Fruit fly (Drosophila melanogaster) whole organism, embryonic: Measurements from ENCODE around the gene Eip75B.

ENCODE experiments used
- ATbp ChIP-seq: fragments of 200-800 bp; sonication (Bioruptor generic); optimal IDR thresholded peaks from 2 replicates; lab custom pipeline; 2017; ENCODE audit warnings: missing biosample characterization, mild to moderate bottlenecking, missing genetic modification characterization, missing genetic modification reagents
- Blimp-1 ChIP-seq: fragments of 200-800 bp; sonication (Bioruptor generic); optimal IDR thresholded peaks from 3 replicates; lab custom pipeline; 2018; ENCODE audit warnings: missing biosample characterization, missing genetic modification characterization, mild to moderate bottlenecking, moderate library complexity, missing genetic modification reagents
- CG11695 ChIP-seq: fragments of 200-800 bp; sonication (Bioruptor generic); IDR thresholded peaks from 3 replicates; pipeline ENCODE4 v1.3.6; 2022; ENCODE audit warnings: missing biosample characterization, missing genetic modification characterization
- CG12155 ChIP-seq: fragments of 200-800 bp; sonication (Bioruptor generic); optimal IDR thresholded peaks from 3 replicates; lab custom pipeline; 2016; ENCODE audit warnings: missing biosample characterization, missing genetic modification characterization
- CG12391 ChIP-seq: fragments of 200-800 bp; sonication (Bioruptor generic); optimal IDR thresholded peaks from 3 replicates; lab custom pipeline; 2018; ENCODE audit warnings: missing biosample characterization, mild to moderate bottlenecking, missing genetic modification characterization, moderate library complexity
- CG13123 ChIP-seq: fragments of 200-800 bp; sonication (Bioruptor generic); optimal IDR thresholded peaks from 2 replicates; lab custom pipeline; 2016; ENCODE audit warnings: missing biosample characterization, missing genetic modification characterization
- CG13894 ChIP-seq: fragments of 200-800 bp; sonication (Bioruptor generic); optimal IDR thresholded peaks from 3 replicates; lab custom pipeline; 2018; ENCODE audit warnings: missing biosample characterization, mild to moderate bottlenecking, missing genetic modification characterization, moderate library complexity
- CG1647 ChIP-seq: fragments of 200-800 bp; sonication (Bioruptor generic); optimal IDR thresholded peaks from 3 replicates; lab custom pipeline; 2016; ENCODE audit warnings: missing biosample characterization, missing genetic modification characterization
- CG2678 ChIP-seq: fragments of 200-800 bp; sonication (Bioruptor generic); optimal IDR thresholded peaks from 3 replicates; lab custom pipeline; 2019; ENCODE audit warnings: missing biosample characterization, mild to moderate bottlenecking, missing genetic modification characterization, moderate library complexity
- CG32772 ChIP-seq: fragments of 200-800 bp; sonication (Bioruptor generic); IDR thresholded peaks from 2 replicates; pipeline ENCODE4 v1.3.6; 2022; ENCODE audit warnings: missing biosample characterization, missing genetic modification characterization
- CG4404 ChIP-seq: fragments of 200-800 bp; sonication (Bioruptor generic); IDR thresholded peaks from 2 replicates; pipeline ENCODE4 v1.3.6; 2022; ENCODE audit warnings: missing biosample characterization, missing genetic modification characterization
- CG7271 ChIP-seq: fragments of 200-800 bp; sonication (Bioruptor generic); optimal IDR thresholded peaks from 2 replicates; lab custom pipeline; 2018; ENCODE audit warnings: missing biosample characterization, mild to moderate bottlenecking, missing genetic modification characterization, moderate library complexity
- CG7372 ChIP-seq: fragments of 200-800 bp; sonication (Bioruptor generic); IDR thresholded peaks from 2 replicates; pipeline ENCODE4 v1.3.6; 2022; ENCODE audit warnings: missing biosample characterization, missing genetic modification characterization
- CG7987 ChIP-seq: fragments of 200-800 bp; sonication (Bioruptor generic); optimal IDR thresholded peaks from 2 replicates; lab custom pipeline; 2018; ENCODE audit warnings: missing biosample characterization, mild to moderate bottlenecking, missing genetic modification characterization, moderate library complexity
- CG8089 ChIP-seq: fragments of 200-800 bp; sonication (Bioruptor generic); optimal IDR thresholded peaks from 3 replicates; lab custom pipeline; 2016; ENCODE audit warnings: missing biosample characterization, missing genetic modification characterization
- CoRest ChIP-seq: fragments of 200-800 bp; sonication (Bioruptor generic); optimal IDR thresholded peaks from 3 replicates; lab custom pipeline; 2018; ENCODE audit warnings: missing biosample characterization, mild to moderate bottlenecking, missing genetic modification characterization, moderate library complexity
- D ChIP-seq, 2 experiments: fragments of 200-800 bp in 1 of 2; fragments of >200 bp in 1 of 2; sonication (Bioruptor generic) in 1 of 2; optimal IDR thresholded peaks; 2 replicates in 1 of 2; 3 replicates in 1 of 2; lab custom pipeline; 2017; ENCODE audit warnings: mild to moderate bottlenecking in 1 of 2, missing biosample characterization in 1 of 2, missing genetic modification characterization in 1 of 2, missing genetic modification reagents in 1 of 2
- Doc3 ChIP-seq: fragments of 200-800 bp; sonication (Bioruptor generic); IDR thresholded peaks from 3 replicates; pipeline ENCODE4 v1.3.6; 2022; ENCODE audit warnings: missing biosample characterization, missing genetic modification characterization; ENCODE audit not compliant: partially characterized antibody
- HHEX ChIP-seq: fragments of 200-800 bp; sonication (Bioruptor generic); optimal IDR thresholded peaks from 3 replicates; lab custom pipeline; 2017; ENCODE audit warnings: missing biosample characterization, mild to moderate bottlenecking, missing genetic modification characterization, missing genetic modification reagents
- HmgZ ChIP-seq: fragments of 200-800 bp; sonication (Bioruptor generic); optimal IDR thresholded peaks from 2 replicates; lab custom pipeline; 2018; ENCODE audit warnings: missing biosample characterization, mild to moderate bottlenecking, missing genetic modification characterization
- Hr51 ChIP-seq, 2 experiments: fragments of 200-800 bp; sonication (Bioruptor generic); optimal IDR thresholded peaks; 2 replicates in 1 of 2; 3 replicates in 1 of 2; lab custom pipeline; 2016 to 2018; ENCODE audit warnings: missing biosample characterization in 2 of 2, missing genetic modification characterization in 2 of 2, mild to moderate bottlenecking in 1 of 2, moderate library complexity in 1 of 2
- Hsf ChIP-seq: fragments of 200-800 bp; sonication (Bioruptor generic); optimal IDR thresholded peaks from 3 replicates; lab custom pipeline; 2016; ENCODE audit warnings: missing biosample characterization, missing genetic modification characterization
- Med ChIP-seq: fragments of 200-800 bp; sonication (Bioruptor generic); peaks from one replicate; lab custom pipeline; 2016; ENCODE audit warnings: missing biosample characterization, missing genetic modification characterization, mild to moderate bottlenecking, inconsistent platforms, moderate library complexity
- Poxn ChIP-seq: fragments of 200-800 bp; sonication (Bioruptor generic); IDR thresholded peaks from 2 replicates; pipeline ENCODE4 v1.3.6; 2022; ENCODE audit warnings: missing biosample characterization, missing genetic modification characterization
- Ravus ChIP-seq: fragments of 200-800 bp; sonication (Bioruptor generic); IDR thresholded peaks from 2 replicates; pipeline ENCODE4 v1.3.6; 2022; ENCODE audit warnings: missing biosample characterization, missing genetic modification characterization
- TFAM ChIP-seq: fragments of 200-800 bp; sonication (Bioruptor generic); optimal IDR thresholded peaks from 2 replicates; lab custom pipeline; 2017; ENCODE audit warnings: missing biosample characterization, missing genetic modification characterization, inconsistent platforms
- abd-A ChIP-seq: fragments of 200-800 bp; sonication (Bioruptor generic); optimal IDR thresholded peaks from 3 replicates; lab custom pipeline; 2019; ENCODE audit warnings: missing biosample characterization, mild to moderate bottlenecking, missing genetic modification characterization, moderate library complexity
- ap ChIP-seq: fragments of 200-800 bp; sonication (Bioruptor generic); IDR thresholded peaks from 2 replicates; pipeline ENCODE4 v1.3.6; 2022; ENCODE audit warnings: missing biosample characterization, missing genetic modification characterization
- bab2 ChIP-seq: fragments of 200-800 bp; sonication (Bioruptor generic); optimal IDR thresholded peaks from 2 replicates; lab custom pipeline; 2016; ENCODE audit warnings: missing biosample characterization, missing genetic modification characterization
- cad ChIP-seq: fragments of >200 bp; optimal IDR thresholded peaks from 2 replicates; lab custom pipeline; 2017; ENCODE audit warnings: missing biosample characterization, missing genetic modification characterization
- crp ChIP-seq, 2 experiments: fragments of 200-800 bp; sonication (Bioruptor generic); optimal IDR thresholded peaks; 2 replicates in 1 of 2; 3 replicates in 1 of 2; lab custom pipeline; 2017; ENCODE audit warnings: missing biosample characterization in 2 of 2, missing genetic modification characterization in 2 of 2, mild to moderate bottlenecking in 1 of 2, moderate library complexity in 1 of 2
- da ChIP-seq: fragments of 200-800 bp; sonication (Bioruptor generic); optimal IDR thresholded peaks from 2 replicates; lab custom pipeline; 2016; ENCODE audit warnings: missing biosample characterization, missing genetic modification characterization
- dmrt99B ChIP-seq: fragments of 200-800 bp; sonication (Bioruptor generic); optimal IDR thresholded peaks from 2 replicates; lab custom pipeline; 2018; ENCODE audit warnings: missing biosample characterization, mild to moderate bottlenecking, missing genetic modification characterization, moderate library complexity
- dysf ChIP-seq: fragments of 200-800 bp; sonication (Bioruptor generic); IDR thresholded peaks from 3 replicates; pipeline ENCODE4 v1.3.6; 2022; ENCODE audit warnings: missing biosample characterization, missing genetic modification characterization
- gcm ChIP-seq: fragments of 200-800 bp; sonication (Bioruptor generic); optimal IDR thresholded peaks from 2 replicates; lab custom pipeline; 2019; ENCODE audit warnings: missing biosample characterization, mild to moderate bottlenecking, missing genetic modification characterization, moderate library complexity
- hkb ChIP-seq, 2 experiments: fragments of 200-800 bp in 1 of 2; fragments of >200 bp in 1 of 2; sonication (Bioruptor generic) in 1 of 2; IDR thresholded peaks in 1 of 2; optimal IDR thresholded peaks in 1 of 2; 2 replicates each; pipeline versions ENCODE4 v1.3.6 to Lab custom; 2017 to 2022; ENCODE audit warnings: missing biosample characterization in 1 of 2, missing genetic modification characterization in 1 of 2
- insv ChIP-seq, 2 experiments: fragments of 200-800 bp; sonication (Bioruptor generic); optimal IDR thresholded peaks; 3 replicates each; lab custom pipeline; 2016 to 2018; ENCODE audit warnings: missing biosample characterization in 2 of 2, missing genetic modification characterization in 2 of 2
- jumu ChIP-seq: fragments of 200-800 bp; sonication (Bioruptor generic); optimal IDR thresholded peaks from 3 replicates; lab custom pipeline; 2016; ENCODE audit warnings: missing biosample characterization, missing genetic modification characterization
- mam ChIP-seq: fragments of 200-800 bp; sonication (Bioruptor generic); optimal IDR thresholded peaks from 3 replicates; lab custom pipeline; 2016; ENCODE audit warnings: missing biosample characterization, missing genetic modification characterization
- mirr ChIP-seq: fragments of 200-800 bp; sonication (Bioruptor generic); optimal IDR thresholded peaks from 3 replicates; lab custom pipeline; 2018; ENCODE audit warnings: missing biosample characterization, mild to moderate bottlenecking, missing genetic modification characterization
- nau ChIP-seq: fragments of 200-800 bp; sonication (Bioruptor generic); optimal IDR thresholded peaks from 3 replicates; lab custom pipeline; 2017; ENCODE audit warnings: missing biosample characterization, mild to moderate bottlenecking, missing genetic modification characterization, missing genetic modification reagents
- nmo ChIP-seq: fragments of 200-800 bp; sonication (Bioruptor generic); optimal IDR thresholded peaks from 2 replicates; lab custom pipeline; 2018; ENCODE audit warnings: missing biosample characterization, mild to moderate bottlenecking, missing genetic modification characterization, moderate library complexity
- oc ChIP-seq: fragments of 200-800 bp; sonication (Bioruptor generic); optimal IDR thresholded peaks from 2 replicates; lab custom pipeline; 2018; ENCODE audit warnings: missing biosample characterization, mild to moderate bottlenecking, missing genetic modification characterization, moderate library complexity
- onecut ChIP-seq: fragments of 200-800 bp; sonication (Bioruptor generic); IDR thresholded peaks from 2 replicates; pipeline ENCODE4 v1.3.6; 2022; ENCODE audit warnings: missing biosample characterization, missing genetic modification characterization
- ro ChIP-seq: fragments of 200-800 bp; sonication (Bioruptor generic); IDR thresholded peaks from 2 replicates; pipeline ENCODE4 v1.3.6; 2022; ENCODE audit warnings: missing biosample characterization, missing genetic modification characterization
- sd ChIP-seq: fragments of 200-800 bp; sonication (Bioruptor generic); optimal IDR thresholded peaks from 3 replicates; lab custom pipeline; 2018; ENCODE audit warnings: missing biosample characterization, mild to moderate bottlenecking, missing genetic modification characterization, moderate library complexity
- sens ChIP-seq: fragments of 200-800 bp; sonication (Bioruptor generic); peaks from one replicate; lab custom pipeline; 2016; ENCODE audit warnings: missing biosample characterization, missing genetic modification characterization
- slou ChIP-seq: fragments of 200-800 bp; sonication (Bioruptor generic); optimal IDR thresholded peaks from 3 replicates; lab custom pipeline; 2016; ENCODE audit warnings: missing biosample characterization, missing genetic modification characterization
- sqz ChIP-seq: fragments of 200-800 bp; sonication (Bioruptor generic); optimal IDR thresholded peaks from 3 replicates; lab custom pipeline; 2018; ENCODE audit warnings: missing biosample characterization, mild to moderate bottlenecking, missing genetic modification characterization

Eip75B gene

dm6 chr3L:17941575-17941974 lies 122.9 kb downstream of the Eip75B start (continued):
- TF ChIP-seq Doc3 (GFP tag; lab: Robert Waterston, UW) (no peak), Ravus (GFP tag; lab: Robert Waterston, UW) (no peak), Hsf (GFP tag; lab: Kevin White, UChicago) (no peak), cad (GFP tag; lab: Kevin White, UChicago) (no peak), Poxn (GFP tag; lab: Robert Waterston, UW) (no peak), crp (GFP tag; optimal IDR thresholded peaks at IDR 0.05; lab: Kevin White, UChicago) (no peak), CG7271 (tag; lab: Kevin White, UChicago) (no peak), Hr51 (GFP tag; optimal IDR thresholded peaks at IDR 0.05; lab: Kevin White, UChicago) (peak in 1 of 2 experiments; percentile 35), CG4404 (no peak), jumu (GFP tag; lab: Kevin White, UChicago) (no peak), CG13123 (GFP tag; lab: Kevin White, UChicago) (no peak), Blimp-1 (GFP tag; lab: Kevin White, UChicago) (peak; percentile 28), bab2 (GFP tag; lab: Kevin White, UChicago) (no peak), HHEX (GFP tag; lab: Kevin White, UChicago) (no peak), CoRest (peak; percentile 30), CG12391 (peak; percentile 30), sqz (GFP tag; lab: Kevin White, UChicago) (no peak), onecut (GFP tag; lab: Robert Waterston, UW) (no peak), mam (peak; percentile 3), hkb (optimal IDR thresholded peaks at IDR 0.05; lab: Kevin White, UChicago) (no peak), hkb (GFP tag; IDR thresholded peaks at IDR 0.05; lab: Robert Waterston, UW) (no peak), HmgZ (tag; lab: Kevin White, UChicago) (no peak), insv (GFP tag; optimal IDR thresholded peaks at IDR 0.05; lab: Kevin White, UChicago) (no peak), TFAM (GFP tag; lab: Kevin White, UChicago) (no peak), oc (tag; lab: Kevin White, UChicago) (no peak), CG12155 (GFP tag; lab: Kevin White, UChicago) (peak; percentile 10), CG32772 (GFP tag; lab: Robert Waterston, UW) (no peak), D (optimal IDR thresholded peaks at IDR 0.05; lab: Kevin White, UChicago) (no peak), D (GFP tag; optimal IDR thresholded peaks at IDR 0.05; lab: Kevin White, UChicago) (no peak), CG1647 (GFP tag; lab: Kevin White, UChicago) (no peak), gcm (GFP tag; lab: Kevin White, UChicago) (no peak), slou (GFP tag; lab: Kevin White, UChicago) (no peak), sd (no peak), da (GFP tag; lab: Kevin White, UChicago) (no peak)

- TF ChIP-seq CG11695 (GFP tag; lab: Robert Waterston, UW) (no peak), ro (GFP tag; lab: Robert Waterston, UW) (no peak), nmo (no peak), abd-A (peak; percentile 86), Med (GFP tag; lab: Kevin White, UChicago) (peak; percentile 4), CG8089 (GFP tag; lab: Kevin White, UChicago) (no peak), CG13894 (tag; lab: Kevin White, UChicago) (peak; percentile 57), ATbp (GFP tag; lab: Kevin White, UChicago) (no peak), CG7372 (GFP tag; lab: Robert Waterston, UW) (peak; percentile 20; the same call in 1 of the 2 replicates), ap (GFP tag; lab: Robert Waterston, UW) (no peak), sens (peak; percentile 14), CG7987 (no peak), nau (no peak), CG2678 (tag; lab: Kevin White, UChicago) (no peak), Poxn (GFP tag; lab: Robert Waterston, UW) (no peak), dysf (GFP tag; lab: Robert Waterston, UW) (no peak), dmrt99B (tag; lab: Kevin White, UChicago) (no peak), mirr (GFP tag; lab: Kevin White, UChicago) (peak; percentile 16)
Observed at dm6 chr3L:17940988-17941387, 123.5 kb downstream of the Eip75B start.
